Fruit fly (Drosophila melanogaster) whole organism, prepupa: ENCODE results near the gene CG13058.

Experiments
- CG11294 ChIP-seq: fragments of 200-800 bp; sonication (Bioruptor generic); IDR thresholded peaks from 2 replicates; pipeline ENCODE4 v1.3.6; 2022; ENCODE audit warnings: missing biosample characterization, missing genetic modification characterization
- CG3919 ChIP-seq: fragments of 200-800 bp; sonication (Bioruptor generic); optimal IDR thresholded peaks from 3 replicates; lab custom pipeline; 2016; ENCODE audit warnings: missing biosample characterization, missing genetic modification characterization
- CG6163 ChIP-seq: fragments of 200-800 bp; sonication (Bioruptor generic); IDR thresholded peaks from 3 replicates; pipeline ENCODE4 v1.3.6; 2022; ENCODE audit warnings: missing biosample characterization, missing genetic modification characterization
- CG6276 ChIP-seq: fragments of 200-800 bp; sonication (Bioruptor generic); optimal IDR thresholded peaks from 2 replicates; lab custom pipeline; 2017; ENCODE audit warnings: missing biosample characterization, mild to moderate bottlenecking, missing genetic modification characterization
- CG6854 ChIP-seq: fragments of 200-800 bp; sonication (Bioruptor generic); optimal IDR thresholded peaks from 2 replicates; lab custom pipeline; 2017; ENCODE audit warnings: missing biosample characterization, mild to moderate bottlenecking, missing genetic modification characterization
- OdsH ChIP-seq: fragments of 200-800 bp; sonication (Bioruptor generic); optimal IDR thresholded peaks from 3 replicates; lab custom pipeline; 2016; ENCODE audit warnings: missing biosample characterization, missing genetic modification characterization
- Sox102F ChIP-seq: fragments of 200-800 bp; sonication (Bioruptor generic); optimal IDR thresholded peaks from 2 replicates; lab custom pipeline; 2016; ENCODE audit warnings: missing biosample characterization, mild to moderate bottlenecking, missing genetic modification characterization
- cyc ChIP-seq: fragments of 200-800 bp; sonication (Bioruptor generic); optimal IDR thresholded peaks from 3 replicates; lab custom pipeline; 2016; ENCODE audit warnings: missing biosample characterization, missing genetic modification characterization

DNA sequence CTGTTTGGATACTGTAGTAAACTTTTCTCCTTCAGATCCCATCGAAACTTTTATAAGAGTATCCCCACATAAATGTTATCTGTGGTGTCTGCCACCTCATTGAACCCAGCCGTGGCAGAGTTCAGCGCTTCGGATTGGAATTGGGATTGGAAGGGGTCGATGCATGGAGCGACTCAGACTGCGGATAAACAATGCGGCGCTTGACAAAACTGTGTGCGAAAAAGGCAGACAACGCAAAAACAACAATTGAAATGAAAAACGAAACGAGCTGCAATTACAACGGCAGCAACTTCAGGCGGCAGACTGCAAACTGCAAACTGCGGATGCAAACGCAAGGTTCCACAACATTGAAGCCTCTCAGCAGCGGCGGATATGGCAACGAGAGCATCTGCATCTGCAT is 14.7 kb upstream of the CG13058 start, which contains the start of gene CG13062:
- TF ChIP-seq CG11294 (GFP tag; lab: Robert Waterston, UW) (no peak), CG6276 (GFP tag; lab: Kevin White, UChicago) (no peak), CG3919 (GFP tag; lab: Kevin White, UChicago) (no peak), CG6854 (GFP tag; lab: Kevin White, UChicago) (no peak), OdsH (GFP tag; lab: Kevin White, UChicago) (no peak), Sox102F (no peak), CG6163 (GFP tag; lab: Robert Waterston, UW) (no peak), cyc (GFP tag; lab: Kevin White, UChicago) (no peak)
